Worm (Caenorhabditis elegans) whole organism, L4 larva: ENCODE measurements around the gene sra-7.

Experiments
- F44E2.7 ChIP-seq: fragments of 200-800 bp; sonication (Bioruptor generic); IDR thresholded peaks from 2 replicates; pipeline ENCODE4 v2.1.2; 2022; ENCODE audit warnings: missing genetic modification characterization, missing compliant biosample characterization
- R02D3.7 ChIP-seq: fragments of 150-350 bp; sonication (generic microtip); optimal IDR thresholded peaks from 3 replicates; lab custom pipeline; 2014; ENCODE audit warnings: missing biosample characterization, missing genetic modification characterization
- T26A8.4 ChIP-seq: fragments of 200-800 bp; sonication (Bioruptor generic); IDR thresholded peaks from 2 replicates; pipeline ENCODE4 v1.3.6; 2022; ENCODE audit warnings: missing genetic modification characterization, missing compliant biosample characterization
- Y5F2A.4 ChIP-seq: fragments of 200-800 bp; sonication (Bioruptor generic); optimal IDR thresholded peaks from 2 replicates; lab custom pipeline; 2018; ENCODE audit warnings: mild to moderate bottlenecking, missing genetic modification characterization, missing compliant biosample characterization
- ZK337.2 ChIP-seq: fragments of 200-800 bp; sonication (Bioruptor generic); IDR thresholded peaks from 2 replicates; pipeline ENCODE4 v1.3.6; 2022; ENCODE audit warnings: missing genetic modification reagents, missing genetic modification characterization, missing compliant biosample characterization
- ama-1 ChIP-seq: fragments of 150-350 bp; optimal IDR thresholded peaks from 2 replicates; lab custom pipeline; 2014; ENCODE audit warnings: inconsistent platforms, mixed read lengths
- ceh-44 ChIP-seq: fragments of 200-800 bp; sonication (Bioruptor generic); IDR thresholded peaks from 2 replicates; pipeline ENCODE4 v1.3.6; 2022; ENCODE audit warnings: missing genetic modification reagents, missing genetic modification characterization, missing compliant biosample characterization
- ceh-82 ChIP-seq: sonication (generic microtip); optimal IDR thresholded peaks from 2 replicates; lab custom pipeline; 2017; ENCODE audit warnings: missing biosample characterization, missing genetic modification characterization
- cey-2 ChIP-seq: sonication (generic microtip); optimal IDR thresholded peaks from 3 replicates; lab custom pipeline; 2017; ENCODE audit warnings: missing genetic modification characterization, mild to moderate bottlenecking, missing compliant biosample characterization, antibody characterized with exemption, borderline replicate concordance; ENCODE audit not compliant: insufficient read depth
- daf-16 ChIP-seq, 3 experiments: sonication (generic microtip); optimal IDR thresholded peaks; 2 replicates each; lab custom pipeline; 2016 to 2017; ENCODE audit warnings: missing genetic modification characterization in 3 of 3, missing genetic modification reagents in 3 of 3, mild to moderate bottlenecking in 2 of 3, missing compliant biosample characterization in 2 of 3, missing biosample characterization in 1 of 3, moderate library complexity in 1 of 3
- dve-1 ChIP-seq: sonication (generic microtip); optimal IDR thresholded peaks from 2 replicates; lab custom pipeline; 2017; ENCODE audit warnings: antibody characterized with exemption, mild to moderate bottlenecking, missing genetic modification characterization, missing compliant biosample characterization; ENCODE audit not compliant: insufficient read depth
- egl-27 ChIP-seq: sonication (generic microtip); optimal IDR thresholded peaks from 3 replicates; lab custom pipeline; 2017; ENCODE audit warnings: missing biosample characterization, missing genetic modification reagents, missing genetic modification characterization
- egl-43 ChIP-seq: fragments of 200-800 bp; sonication (Bioruptor generic); IDR thresholded peaks from 2 replicates; pipeline ENCODE4 v1.3.6; 2022; ENCODE audit warnings: missing genetic modification reagents, missing genetic modification characterization, missing compliant biosample characterization
- fkh-10 ChIP-seq: fragments of 150-350 bp; optimal IDR thresholded peaks from 2 replicates; lab custom pipeline; 2014; ENCODE audit warnings: missing biosample characterization, missing genetic modification reagents, missing genetic modification characterization
- gei-8 ChIP-seq: fragments of 200-800 bp; sonication (Bioruptor generic); optimal IDR thresholded peaks from 2 replicates; lab custom pipeline; 2018; ENCODE audit warnings: mild to moderate bottlenecking, missing genetic modification characterization, missing compliant biosample characterization
- hlh-11 ChIP-seq: fragments of 200-800 bp; sonication (Bioruptor generic); optimal IDR thresholded peaks from 2 replicates; lab custom pipeline; 2018; ENCODE audit warnings: mild to moderate bottlenecking, missing genetic modification characterization, missing compliant biosample characterization
- hmg-1.1 ChIP-seq: fragments of 200-800 bp; sonication (Bioruptor generic); IDR thresholded peaks from 2 replicates; pipeline ENCODE4 v1.3.6; 2022; ENCODE audit warnings: missing genetic modification reagents, missing genetic modification characterization, missing compliant biosample characterization
- lin-38 ChIP-seq: fragments of 200-800 bp; sonication (Bioruptor generic); IDR thresholded peaks from 2 replicates; pipeline ENCODE4 v1.3.6; 2022; ENCODE audit warnings: missing genetic modification reagents, missing genetic modification characterization, missing compliant biosample characterization
- lin-39 ChIP-seq: fragments of 150-350 bp; optimal IDR thresholded peaks from 2 replicates; lab custom pipeline; 2014; ENCODE audit warnings: missing biosample characterization, missing genetic modification reagents, missing genetic modification characterization
- madf-9 ChIP-seq: fragments of 200-800 bp; sonication (Bioruptor generic); conservative IDR thresholded peaks from 2 replicates; pipeline ENCODE4 v1.3.6; 2022; ENCODE audit warnings: missing genetic modification reagents, missing genetic modification characterization, missing compliant biosample characterization
- mdt-29 ChIP-seq: fragments of 200-800 bp; sonication (Bioruptor generic); IDR thresholded peaks from 2 replicates; pipeline ENCODE4 v1.3.6; 2022; ENCODE audit warnings: missing genetic modification reagents, missing genetic modification characterization, missing compliant biosample characterization
- mep-1 ChIP-seq: fragments of 150-350 bp; sonication (generic microtip); optimal IDR thresholded peaks from 3 replicates; lab custom pipeline; 2014; ENCODE audit warnings: missing biosample characterization, missing genetic modification characterization
- mes-2 ChIP-seq: sonication (generic microtip); optimal IDR thresholded peaks from 2 replicates; lab custom pipeline; 2016; ENCODE audit warnings: missing genotype, mild to moderate bottlenecking, missing genetic modification characterization, missing compliant biosample characterization; ENCODE audit not compliant: poor library complexity, severe bottlenecking
- nhr-10 ChIP-seq: fragments of 150-350 bp; optimal IDR thresholded peaks from 2 replicates; lab custom pipeline; 2014; ENCODE audit warnings: missing biosample characterization, missing genetic modification characterization
- nhr-111 ChIP-seq: fragments of 200-800 bp; sonication (Bioruptor generic); optimal IDR thresholded peaks from 2 replicates; lab custom pipeline; 2018; ENCODE audit warnings: mild to moderate bottlenecking, missing genetic modification characterization, missing compliant biosample characterization
- nhr-6 ChIP-seq: fragments of 150-350 bp; optimal IDR thresholded peaks from 2 replicates; lab custom pipeline; 2014; ENCODE audit warnings: missing biosample characterization, missing genetic modification characterization
- pha-4 ChIP-seq, 2 experiments: fragments of 150-350 bp in 1 of 2; fragments of 200-800 bp in 1 of 2; sonication (Bioruptor generic) in 1 of 2; IDR thresholded peaks in 1 of 2; optimal IDR thresholded peaks in 1 of 2; 2 replicates each; pipeline versions ENCODE4 v1.3.6 to Lab custom; 2014 to 2022; ENCODE audit warnings: missing genetic modification characterization in 2 of 2, missing genetic modification reagents in 2 of 2, missing biosample characterization in 1 of 2, missing compliant biosample characterization in 1 of 2
- rbr-2 ChIP-seq: sonication (generic microtip); optimal IDR thresholded peaks from 2 replicates; lab custom pipeline; 2016; ENCODE audit warnings: missing genotype, missing genetic modification characterization, missing compliant biosample characterization
- saeg-2 ChIP-seq: fragments of 200-800 bp; sonication (Bioruptor generic); IDR thresholded peaks from 2 replicates; pipeline ENCODE4 v1.3.6; 2022; ENCODE audit warnings: missing genetic modification reagents, missing genetic modification characterization, missing compliant biosample characterization
- sdz-12 ChIP-seq: fragments of 200-800 bp; sonication (Bioruptor generic); optimal IDR thresholded peaks from 2 replicates; lab custom pipeline; 2018; ENCODE audit warnings: mild to moderate bottlenecking, missing genetic modification characterization, missing compliant biosample characterization
- skn-1 ChIP-seq: fragments of 150-350 bp; optimal IDR thresholded peaks from 2 replicates; lab custom pipeline; 2014; ENCODE audit warnings: missing biosample characterization, missing genetic modification characterization
- tra-1 ChIP-seq: fragments of 200-800 bp; sonication (Bioruptor generic); IDR thresholded peaks from 2 replicates; pipeline ENCODE4 v1.3.6; 2022; ENCODE audit warnings: missing genetic modification reagents, missing genetic modification characterization, missing compliant biosample characterization
- unc-130 ChIP-seq: sonication (generic microtip); optimal IDR thresholded peaks from 2 replicates; lab custom pipeline; 2016; ENCODE audit warnings: missing genetic modification reagents, missing genetic modification characterization, missing compliant biosample characterization
- unc-62 ChIP-seq, 3 experiments: fragments of 150-350 bp in 1 of 3; sonication (generic microtip); optimal IDR thresholded peaks in 2 of 3; peaks in 1 of 3; 1 replicate in 1 of 3; 2 replicates in 2 of 3; lab custom pipeline; 2014 to 2017; ENCODE audit warnings: missing biosample characterization in 3 of 3, missing genetic modification characterization in 3 of 3, missing genetic modification reagents in 3 of 3, missing genotype in 1 of 3
- zag-1 ChIP-seq: fragments of 150-350 bp; optimal IDR thresholded peaks from 2 replicates; lab custom pipeline; 2014; ENCODE audit warnings: missing biosample characterization, missing genetic modification characterization
- zfp-2 ChIP-seq: sonication (generic microtip); optimal IDR thresholded peaks from 2 replicates; lab custom pipeline; 2016; ENCODE audit warnings: mild to moderate bottlenecking, missing genetic modification characterization, missing compliant biosample characterization

sra-7 gene

DNA sequence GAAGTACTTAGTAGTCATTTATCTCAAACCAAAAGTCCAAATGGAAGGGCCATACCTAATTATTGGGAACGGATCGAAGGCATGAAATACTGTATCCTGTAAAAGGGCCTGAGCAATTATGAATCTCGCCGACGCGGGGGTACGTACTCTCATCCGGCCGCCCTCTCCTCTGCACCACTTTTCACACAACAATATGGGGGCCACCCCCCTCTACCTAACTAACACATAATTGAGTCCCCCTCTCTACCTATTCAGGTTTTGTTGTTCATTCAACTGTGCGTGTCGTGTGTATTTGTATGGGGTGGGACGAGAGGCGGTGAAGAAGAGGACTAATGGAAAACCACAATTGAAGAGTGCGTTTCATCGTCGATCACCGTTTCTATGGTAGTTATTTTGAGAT is 29.9 kb downstream of the sra-7 start:
- TF ChIP-seq ceh-82 (tag; lab: Kevin White, UChicago) (no peak), Y5F2A.4 (GFP tag; lab: Kevin White, UChicago) (no peak), unc-62 (GFP tag; optimal IDR thresholded peaks at IDR 0.05 in 1 of 2; lab: Kevin White, UChicago) (peak in 1 of 2 experiments; percentile 60), unc-62 (tag; optimal IDR thresholded peaks at IDR 0.05; lab: Kevin White, UChicago) (no peak), lin-39 (tag; lab: Kevin White, UChicago) (no peak), unc-130 (no peak), zfp-2 (tag; lab: Kevin White, UChicago) (no peak), skn-1 (tag; lab: Kevin White, UChicago) (no peak), egl-43 (GFP tag; lab: Robert Waterston, UW) (0 out of 2 replicates have a peak, but pooled peaks have one; percentile 58), R02D3.7 (tag; lab: Kevin White, UChicago) (no peak), F44E2.7 (0 out of 2 replicates have a peak, but pooled peaks have one; percentile 43), ama-1 (lab: Kevin White, UChicago) (no peak), ceh-44 (GFP tag; lab: Robert Waterston, UW) (no peak), rbr-2 (tag; lab: Kevin White, UChicago) (peak; percentile 1), mdt-29 (GFP tag; lab: Robert Waterston, UW) (no peak), sdz-12 (GFP tag; lab: Kevin White, UChicago) (no peak), daf-16 (GFP tag; optimal IDR thresholded peaks at IDR 0.05; lab: Kevin White, UChicago) (no peak), daf-16 (tag; optimal IDR thresholded peaks at IDR 0.05; lab: Kevin White, UChicago) (no peak), fkh-10 (GFP tag; lab: Kevin White, UChicago) (no peak), mes-2 (tag; lab: Kevin White, UChicago) (peak; percentile 15)

DNA sequence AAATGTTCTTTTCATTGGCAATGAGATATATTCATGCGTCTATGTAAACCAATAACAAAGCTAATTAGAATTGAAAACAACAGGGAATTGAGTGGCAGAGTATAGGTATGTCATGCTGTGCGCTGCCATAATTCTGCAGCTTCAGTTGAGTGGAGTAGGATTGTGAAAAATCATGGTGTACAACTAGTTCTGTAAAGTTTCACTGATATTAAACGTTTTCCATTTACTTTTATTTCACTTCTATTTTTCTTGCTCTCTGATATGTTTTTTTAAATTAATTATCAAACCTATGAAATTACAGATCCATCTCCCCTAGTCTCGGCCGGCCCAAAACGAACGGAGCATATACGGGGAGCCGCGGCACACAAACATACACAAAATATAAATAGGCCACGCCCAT is 31.2 kb downstream of the sra-7 start, which contains the start of gene exc-7:
exc-7 (plus strand) TSS at position 301 of the 400 bp plus-strand sequence.
- peak in 1 of 2 experiments; percentile 83 for TF ChIP-seq unc-62 (GFP tag; optimal IDR thresholded peaks at IDR 0.05 in 1 of 2; lab: Kevin White, UChicago)
- no peak for TF ChIP-seq unc-62 (tag; optimal IDR thresholded peaks at IDR 0.05; lab: Kevin White, UChicago)
- TF ChIP-seq zag-1 (tag; lab: Kevin White, UChicago): no peak

DNA sequence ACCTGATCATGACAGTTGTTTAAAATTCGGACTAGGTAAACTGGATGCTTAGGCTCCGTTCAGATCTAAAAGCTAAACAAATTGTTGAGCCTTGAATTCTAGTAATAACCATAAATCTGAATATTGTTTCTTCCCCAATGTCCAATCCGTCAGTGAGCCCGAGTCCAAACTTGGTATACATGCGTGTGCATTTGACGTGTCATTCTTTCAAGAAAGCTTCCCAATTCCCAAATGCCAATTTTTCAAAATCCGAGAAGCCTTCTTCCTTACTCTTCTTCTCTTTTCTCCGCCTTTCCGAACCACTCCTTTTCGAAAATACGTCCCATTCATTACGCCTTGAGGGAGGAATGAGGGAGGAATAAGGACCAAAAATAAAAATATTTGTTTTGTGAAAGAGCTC is 32.2 kb downstream of the sra-7 start:
- no peak for TF ChIP-seq egl-27 (tag; lab: Kevin White, UChicago)
- no peak for TF ChIP-seq lin-38 (GFP tag; lab: Robert Waterston, UW)
- 0 out of 2 replicates have a peak, but pooled peaks have one; percentile 32 for TF ChIP-seq hmg-1.1 (GFP tag; lab: Robert Waterston, UW)
- TF ChIP-seq madf-9 (GFP tag; lab: Robert Waterston, UW): no peak
- no peak for TF ChIP-seq daf-16 (GFP tag; optimal IDR thresholded peaks at IDR 0.05; lab: Kevin White, UChicago)
- TF ChIP-seq daf-16 (tag; optimal IDR thresholded peaks at IDR 0.05; lab: Kevin White, UChicago): no peak
- TF ChIP-seq ZK337.2 (GFP tag; lab: Robert Waterston, UW): no peak

DNA sequence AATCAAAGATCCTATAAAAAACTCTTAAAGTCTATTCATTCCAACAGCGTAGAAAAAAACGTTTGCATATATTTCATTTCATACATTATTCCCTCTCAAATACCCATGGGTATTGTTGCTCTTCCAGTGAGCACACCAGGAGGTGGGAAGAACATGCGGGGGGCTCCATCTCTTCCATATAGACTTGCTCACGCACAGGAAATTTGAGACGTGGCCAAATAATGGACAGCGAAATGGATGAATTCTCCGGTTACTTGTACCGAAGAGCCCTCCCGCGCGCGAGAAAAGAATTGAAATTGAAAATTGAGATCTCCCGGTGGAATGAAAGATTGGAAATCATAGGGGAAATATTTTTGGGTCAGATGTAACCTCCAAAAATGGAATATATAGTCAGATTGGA is 33.1 kb downstream of the sra-7 start:
- TF ChIP-seq egl-43 (GFP tag; lab: Robert Waterston, UW) (0 out of 2 replicates have a peak, but pooled peaks have one; percentile 11), T26A8.4 (GFP tag; lab: Robert Waterston, UW) (no peak)

DNA sequence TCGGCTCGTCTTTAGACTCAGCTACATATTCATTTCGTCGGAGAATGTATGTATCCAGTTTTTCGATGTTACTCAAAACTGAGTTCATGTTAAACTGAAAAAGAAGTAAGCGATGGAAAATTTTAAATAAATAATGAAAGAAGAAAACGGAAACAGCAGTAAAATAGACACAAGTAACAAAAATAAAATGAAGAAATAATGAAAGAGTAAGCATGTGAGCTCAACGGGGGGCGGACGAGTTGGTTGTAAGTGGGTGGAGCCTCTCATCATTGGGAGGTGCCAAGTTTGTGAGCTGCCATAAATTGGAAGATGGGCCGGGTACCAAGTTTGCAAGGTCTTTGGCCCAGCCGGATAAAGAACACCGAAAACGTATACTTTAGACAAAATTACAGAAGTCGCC is 39.0 kb downstream of the sra-7 start, which contains the start of gene wee-1.1:
wee-1.1 (minus strand) TSS at position 101 of the 400 bp plus-strand sequence.
- TF ChIP-seq saeg-2 (GFP tag; lab: Robert Waterston, UW): no peak
- no peak for TF ChIP-seq zag-1 (tag; lab: Kevin White, UChicago)
- TF ChIP-seq Y5F2A.4 (GFP tag; lab: Kevin White, UChicago): no peak
- TF ChIP-seq nhr-111 (GFP tag; lab: Kevin White, UChicago): no peak
- no peak for TF ChIP-seq egl-27 (tag; lab: Kevin White, UChicago)

DNA sequence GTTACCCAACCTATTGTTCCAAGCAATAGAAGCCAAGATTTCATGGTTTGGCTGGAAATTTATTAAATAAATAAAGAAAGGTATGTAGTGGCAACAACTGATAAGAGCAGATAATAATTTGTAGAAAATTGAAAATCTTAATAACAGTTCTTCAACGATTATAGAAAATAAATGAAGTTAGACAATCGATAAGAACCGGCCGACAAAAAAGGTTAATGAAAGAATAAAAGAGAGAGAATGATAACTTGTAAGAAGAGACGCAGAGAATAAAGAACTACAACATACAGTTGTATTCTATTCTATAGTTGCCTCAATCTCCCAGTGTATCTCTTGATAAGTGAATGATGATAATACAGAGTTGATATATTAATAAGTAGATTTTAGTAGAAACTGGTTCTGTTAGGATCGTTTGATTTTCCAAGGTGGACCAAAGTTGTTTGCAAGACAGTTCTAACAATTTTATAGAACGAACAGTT is 42.3 kb downstream of the sra-7 start, which contains the start of gene ugt-58:
ugt-58 (minus strand) TSS at position 51 of the 476 bp plus-strand sequence.
- peak; percentile 35 for TF ChIP-seq hlh-11 (tag; lab: Kevin White, UChicago)
- no peak for TF ChIP-seq T26A8.4 (GFP tag; lab: Robert Waterston, UW)
- peak; percentile 43 for TF ChIP-seq cey-2 (tag; lab: Kevin White, UChicago)
- no peak for TF ChIP-seq zfp-2 (tag; lab: Kevin White, UChicago)
- no peak for TF ChIP-seq F44E2.7
- TF ChIP-seq mep-1 (tag; lab: Kevin White, UChicago): no peak
- no peak for TF ChIP-seq daf-16 (GFP tag; optimal IDR thresholded peaks at IDR 0.05; lab: Kevin White, UChicago)
- TF ChIP-seq daf-16 (tag; optimal IDR thresholded peaks at IDR 0.05; lab: Kevin White, UChicago): peak; percentile 60
- peak; percentile 8 for TF ChIP-seq nhr-10 (tag; lab: Kevin White, UChicago)
- TF ChIP-seq pha-4 (GFP tag; IDR thresholded peaks at IDR 0.05; lab: Robert Waterston, UW): no peak
- no peak for TF ChIP-seq pha-4 (tag; optimal IDR thresholded peaks at IDR 0.05; lab: Kevin White, UChicago)
- TF ChIP-seq dve-1 (tag; lab: Kevin White, UChicago): peak; percentile 66
- TF ChIP-seq tra-1: no peak
- TF ChIP-seq gei-8 (GFP tag; lab: Kevin White, UChicago): no peak
- no peak for TF ChIP-seq ama-1 (lab: Kevin White, UChicago)
- TF ChIP-seq nhr-6 (tag; lab: Kevin White, UChicago): no peak
